Fruit fly (Drosophila melanogaster): ENCODE results near the gene CG15478.
A peak's percentile ranks its signal among the peaks of the same experiment; 100 is the strongest.

Gene CG15478

dm6 chrX:7691221-7691914 is 26.4 kb downstream of the CG15478 start (continued):
- TF ChIP-seq Hr38 (GFP tag; optimal IDR thresholded peaks at IDR 0.05) (no peak), CG7368 (GFP tag; optimal IDR thresholded peaks at IDR 0.05) (no peak), achi (GFP tag; optimal IDR thresholded peaks at IDR 0.05) (peak; percentile 6), CG10669 (GFP tag; optimal IDR thresholded peaks at IDR 0.05) (no peak), Sox15 (GFP tag; optimal IDR thresholded peaks at IDR 0.05) (peak; percentile 34), acj6 (GFP tag; optimal IDR thresholded peaks at IDR 0.05) (no peak), fkh (GFP tag; optimal IDR thresholded peaks at IDR 0.05) (no peak), Smox (GFP tag; optimal IDR thresholded peaks at IDR 0.05) (no peak), svp (GFP tag) (no peak), CG11294 (GFP tag; IDR thresholded peaks at IDR 0.05) (peak; percentile 60), CG6808 (GFP tag; optimal IDR thresholded peaks at IDR 0.05) (no peak), fd59A (GFP tag; optimal IDR thresholded peaks at IDR 0.05) (no peak), dac (GFP tag; optimal IDR thresholded peaks at IDR 0.05) (no peak), CG4318 (GFP tag; optimal IDR thresholded peaks at IDR 0.05) (no peak), CG34406 (GFP tag; optimal IDR thresholded peaks at IDR 0.05) (peak; percentile 37), CG1621 (tag; optimal IDR thresholded peaks at IDR 0.05) (no peak), CG6276 (GFP tag; optimal IDR thresholded peaks at IDR 0.05) (no peak), CG6792 (GFP tag; optimal IDR thresholded peaks at IDR 0.05) (no peak), CG32006 (GFP tag; optimal IDR thresholded peaks at IDR 0.05) (no peak), Gug (GFP tag; IDR thresholded peaks at IDR 0.05) (peak; percentile 24; the same call in 1 of the 2 replicates)

- TF ChIP-seq svp (GFP tag) (no peak), Sox14 (GFP tag; optimal IDR thresholded peaks at IDR 0.05) (peak; percentile 38), CG6854 (GFP tag; optimal IDR thresholded peaks at IDR 0.05) (no peak), fkh (GFP tag; optimal IDR thresholded peaks at IDR 0.05) (peak; percentile 94), vri (GFP tag; optimal IDR thresholded peaks at IDR 0.05) (peak; percentile 44), Hr4 (GFP tag; optimal IDR thresholded peaks at IDR 0.05) (no peak), CG10669 (GFP tag; optimal IDR thresholded peaks at IDR 0.05) (no peak), CG8119 (GFP tag; IDR thresholded peaks at IDR 0.05) (peak; percentile 20; the same call in 1 of the 3 replicates), CG9139 (GFP tag; optimal IDR thresholded peaks at IDR 0.05) (no peak), esn (GFP tag; optimal IDR thresholded peaks at IDR 0.05) (peak; percentile 26), CG6792 (GFP tag; optimal IDR thresholded peaks at IDR 0.05) (no peak), Smox (GFP tag; optimal IDR thresholded peaks at IDR 0.05) (no peak), Eip78C (GFP tag) (peak; percentile 25), Met (GFP tag; optimal IDR thresholded peaks at IDR 0.05) (no peak), Eip93F (GFP tag; optimal IDR thresholded peaks at IDR 0.05) (no peak)
Observed at dm6 chrX:7690683-7691082, 27.0 kb downstream of the CG15478 start.

dm6 chrX:7688871-7689270 is 28.9 kb downstream of the CG15478 start:
- no peak for TF ChIP-seq CG4318 (GFP tag; optimal IDR thresholded peaks at IDR 0.05)
- no peak for TF ChIP-seq CG6163 (GFP tag; IDR thresholded peaks at IDR 0.05)
- TF ChIP-seq CG15336 (GFP tag; IDR thresholded peaks at IDR 0.05) = no peak
- no peak for TF ChIP-seq dsx (GFP tag; optimal IDR thresholded peaks at IDR 0.05; ENCODE audit: poor library complexity, severe bottlenecking)
- TF ChIP-seq CG1621 (tag; optimal IDR thresholded peaks at IDR 0.05) = no peak
- TF ChIP-seq CG8119 (GFP tag; IDR thresholded peaks at IDR 0.05) = no peak
- TF ChIP-seq Smox (GFP tag; optimal IDR thresholded peaks at IDR 0.05) = no peak
- TF ChIP-seq topi (GFP tag; optimal IDR thresholded peaks at IDR 0.05) = no peak
- no peak for TF ChIP-seq ss (GFP tag; optimal IDR thresholded peaks at IDR 0.05)
- no peak for TF ChIP-seq acj6 (GFP tag; optimal IDR thresholded peaks at IDR 0.05)
- no peak for TF ChIP-seq cyc (GFP tag; optimal IDR thresholded peaks at IDR 0.05)
- TF ChIP-seq CG11294 (GFP tag; IDR thresholded peaks at IDR 0.05) = no peak
- no peak for TF ChIP-seq svp (GFP tag)
- TF ChIP-seq Lpt (GFP tag; optimal IDR thresholded peaks at IDR 0.05) = no peak
- no peak for TF ChIP-seq CG10669 (GFP tag; optimal IDR thresholded peaks at IDR 0.05)

All from whole organism, prepupa.